Worm (Caenorhabditis elegans): ENCODE measurements around the gene gstk-1.

The gstk-1 gene

ce11 chrII:9662797-9663196, 6.3 kb downstream of the gstk-1 start, which contains the start of gene cyp-13A10:
cyp-13A10 (minus strand) TSS chrII:9662884.
- TF ChIP-seq nhr-25 (tag; optimal IDR thresholded peaks at IDR 0.05) (no peak), eor-1 (tag; optimal IDR thresholded peaks at IDR 0.05) (no peak), tbx-2 (tag; optimal IDR thresholded peaks at IDR 0.05) (no peak)

- TF ChIP-seq zag-1 (tag; optimal IDR thresholded peaks at IDR 0.05) (no peak), tbx-2 (tag; optimal IDR thresholded peaks at IDR 0.05) (no peak), nhr-77 (tag; optimal IDR thresholded peaks at IDR 0.05) (no peak), nhr-67 (tag; optimal IDR thresholded peaks at IDR 0.05) (no peak), nhr-12 (tag; optimal IDR thresholded peaks at IDR 0.05) (no peak), pqm-1 (tag; optimal IDR thresholded peaks at IDR 0.05) (no peak), elt-2 (tag; optimal IDR thresholded peaks at IDR 0.05) (no peak), lsy-12 (tag; optimal IDR thresholded peaks at IDR 0.05) (no peak), nfya-1 (tag; optimal IDR thresholded peaks at IDR 0.05; ENCODE audit: insufficient read depth) (no peak), mml-1 (tag; optimal IDR thresholded peaks at IDR 0.05) (no peak), fkh-10 (GFP tag; optimal IDR thresholded peaks at IDR 0.05) (no peak), pha-4 (tag; optimal IDR thresholded peaks at IDR 0.05) (no peak), eor-1 (tag; optimal IDR thresholded peaks at IDR 0.05) (no peak)
Measured at ce11 chrII:9665577-9665976, 9.1 kb downstream of the gstk-1 start, which contains the start of gene ZK1320.5. ZK1320.5 (minus strand) TSS chrII:9665677.

- TF ChIP-seq elt-3 (tag; optimal IDR thresholded peaks at IDR 0.05) (no peak), nhr-43 (tag; optimal IDR thresholded peaks at IDR 0.05; ENCODE audit: poor library complexity, severe bottlenecking) (no peak), fkh-10 (GFP tag; optimal IDR thresholded peaks at IDR 0.05) (no peak), nhr-76 (tag; optimal IDR thresholded peaks at IDR 0.05) (no peak), elt-1 (tag; optimal IDR thresholded peaks at IDR 0.05) (no peak), pha-4 (tag; optimal IDR thresholded peaks at IDR 0.05) (peak; percentile 19), lin-39 (tag; optimal IDR thresholded peaks at IDR 0.05) (no peak), nfya-1 (tag; optimal IDR thresholded peaks at IDR 0.05; ENCODE audit: insufficient read depth) (peak; percentile 34), skn-1 (tag; optimal IDR thresholded peaks at IDR 0.05) (no peak)
Measured at ce11 chrII:9667382-9667781, 10.9 kb downstream of the gstk-1 start, which contains the start of gene ZK1320.11. ZK1320.11 (plus strand) TSS chrII:9667624.

ce11 chrII:9668959-9669358, 12.5 kb downstream of the gstk-1 start, which contains the start of gene taf-8:
taf-8 (plus strand) TSS chrII:9669318.
- TF ChIP-seq lin-15B (tag; optimal IDR thresholded peaks at IDR 0.05) (peak; percentile 47), pha-4 (tag; optimal IDR thresholded peaks at IDR 0.05) (peak; percentile 84), lin-39 (tag; optimal IDR thresholded peaks at IDR 0.05) (peak; percentile 7), ceh-28 (tag; optimal IDR thresholded peaks at IDR 0.05) (no peak), elt-2 (tag; optimal IDR thresholded peaks at IDR 0.05) (peak; percentile 12), nhr-25 (tag; optimal IDR thresholded peaks at IDR 0.05) (peak; percentile 6), R02D3.7 (tag; optimal IDR thresholded peaks at IDR 0.05) (peak; percentile 92), nhr-23 (tag; optimal IDR thresholded peaks at IDR 0.05) (peak; percentile 57), unc-39 (tag; optimal IDR thresholded peaks at IDR 0.05) (no peak), nhr-67 (tag; optimal IDR thresholded peaks at IDR 0.05) (no peak), hmg-11 (tag; optimal IDR thresholded peaks at IDR 0.05) (peak; percentile 55)

DNA sequence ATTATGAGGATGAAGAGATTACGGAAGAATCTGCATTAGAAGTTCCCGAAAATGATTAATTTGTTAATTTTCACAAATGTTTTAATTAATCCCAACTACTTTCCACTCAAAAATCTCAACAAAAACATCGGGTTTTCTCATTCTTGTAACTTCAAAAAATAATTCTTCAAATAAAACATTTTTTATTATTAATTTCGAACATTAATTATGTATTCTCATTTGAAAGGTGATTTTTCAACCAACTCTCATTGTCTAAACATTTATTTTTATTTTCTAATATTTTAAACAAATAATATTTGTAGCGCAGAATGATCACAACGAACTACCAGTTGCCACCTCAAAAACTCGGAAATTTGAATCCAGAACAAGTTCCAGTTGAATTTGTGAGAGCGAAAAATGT, 14.8 kb downstream of the gstk-1 start, which contains the start of gene ZK1320.7:
Gene ZK1320.7 (plus strand): TSS at position 301 of the 400 bp plus-strand sequence.
- TF ChIP-seq R02D3.7 (tag; optimal IDR thresholded peaks at IDR 0.05) (no peak), lin-39 (tag; optimal IDR thresholded peaks at IDR 0.05) (no peak), zag-1 (tag; optimal IDR thresholded peaks at IDR 0.05) (no peak), sea-2 (GFP tag; optimal IDR thresholded peaks at IDR 0.05) (no peak), elt-1 (tag; optimal IDR thresholded peaks at IDR 0.05) (no peak), daf-12 (tag; optimal IDR thresholded peaks at IDR 0.05) (no peak), fkh-10 (GFP tag; optimal IDR thresholded peaks at IDR 0.05) (no peak), nhr-67 (tag; optimal IDR thresholded peaks at IDR 0.05) (no peak), nhr-77 (tag; optimal IDR thresholded peaks at IDR 0.05) (no peak), pha-4 (tag; optimal IDR thresholded peaks at IDR 0.05) (no peak), pqm-1 (tag; optimal IDR thresholded peaks at IDR 0.05) (no peak), elt-3 (tag; optimal IDR thresholded peaks at IDR 0.05) (no peak), nhr-43 (tag; optimal IDR thresholded peaks at IDR 0.05; ENCODE audit: poor library complexity, severe bottlenecking) (no peak), tbx-2 (tag; optimal IDR thresholded peaks at IDR 0.05) (no peak), elt-2 (tag; optimal IDR thresholded peaks at IDR 0.05) (no peak), snpc-4 (tag; optimal IDR thresholded peaks at IDR 0.05) (no peak), nhr-76 (tag; optimal IDR thresholded peaks at IDR 0.05) (no peak)

DNA sequence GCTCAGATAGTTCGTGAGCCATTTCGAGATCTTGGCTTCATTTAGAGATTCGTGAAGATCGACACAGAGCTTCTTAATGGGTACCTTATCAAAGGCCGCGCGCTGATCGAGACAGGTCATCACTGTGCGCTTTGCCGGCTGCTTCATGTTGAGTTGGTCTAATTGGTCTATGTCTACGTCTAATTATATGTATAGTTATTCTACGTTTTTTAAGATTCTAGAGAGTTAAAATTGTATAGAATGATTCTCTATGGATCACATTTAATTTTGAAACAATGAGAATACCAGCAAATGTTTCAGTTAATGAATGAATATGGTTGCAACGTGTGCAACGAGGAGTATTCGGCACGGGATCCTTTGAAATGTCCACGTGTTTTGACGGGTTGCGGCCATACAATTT, 18.2 kb downstream of the gstk-1 start, which contains the start of gene arc-1:
Gene arc-1 (plus strand): TSS at position 301 of the 400 bp plus-strand sequence.
- no peak for TF ChIP-seq nhr-67 (tag; optimal IDR thresholded peaks at IDR 0.05)
- no peak for TF ChIP-seq egl-27 (tag; optimal IDR thresholded peaks at IDR 0.05)
- TF ChIP-seq nhr-11 (tag; optimal IDR thresholded peaks at IDR 0.05): no peak
- TF ChIP-seq pha-4 (tag; optimal IDR thresholded peaks at IDR 0.05): no peak
- no peak for TF ChIP-seq ztf-4 (tag; optimal IDR thresholded peaks at IDR 0.05)
- no peak for TF ChIP-seq aly-2 (tag; optimal IDR thresholded peaks at IDR 0.05)
- no peak for TF ChIP-seq fos-1 (tag; optimal IDR thresholded peaks at IDR 0.05)
- TF ChIP-seq pqm-1 (tag; optimal IDR thresholded peaks at IDR 0.05): no peak
- TF ChIP-seq nhr-43 (tag; optimal IDR thresholded peaks at IDR 0.05; ENCODE audit: poor library complexity, severe bottlenecking): no peak
- no peak for TF ChIP-seq nhr-237 (tag; optimal IDR thresholded peaks at IDR 0.05)
- TF ChIP-seq ceh-16 (tag; optimal IDR thresholded peaks at IDR 0.05): no peak
- TF ChIP-seq snpc-4 (tag; optimal IDR thresholded peaks at IDR 0.05): no peak
- no peak for TF ChIP-seq elt-3 (tag; optimal IDR thresholded peaks at IDR 0.05)
- TF ChIP-seq ZK546.5 (tag; optimal IDR thresholded peaks at IDR 0.05): no peak
- TF ChIP-seq fkh-10 (GFP tag; optimal IDR thresholded peaks at IDR 0.05): no peak
- no peak for TF ChIP-seq nhr-23 (tag; optimal IDR thresholded peaks at IDR 0.05)
- TF ChIP-seq ceh-28 (tag; optimal IDR thresholded peaks at IDR 0.05): no peak
- no peak for TF ChIP-seq skn-1 (tag; optimal IDR thresholded peaks at IDR 0.05)
- no peak for TF ChIP-seq nhr-12 (tag; optimal IDR thresholded peaks at IDR 0.05)
- no peak for TF ChIP-seq ztf-11 (tag; optimal IDR thresholded peaks at IDR 0.05)

Data from whole organism, L3 larva.